Fruit fly (Drosophila melanogaster) whole organism, embryonic: Measurements from ENCODE around the gene CG11267.

ENCODE experiments used
- Adf1 ChIP-seq: fragments of 200-800 bp; sonication (Bioruptor generic); IDR thresholded peaks from 2 replicates; pipeline ENCODE4 v1.3.6; 2022; ENCODE audit warnings: missing biosample characterization, missing genetic modification characterization
- Blimp-1 ChIP-seq: fragments of 200-800 bp; sonication (Bioruptor generic); optimal IDR thresholded peaks from 3 replicates; lab custom pipeline; 2018; ENCODE audit warnings: missing biosample characterization, missing genetic modification characterization, mild to moderate bottlenecking, moderate library complexity, missing genetic modification reagents
- CG10654 ChIP-seq: fragments of 200-800 bp; sonication (Bioruptor generic); optimal IDR thresholded peaks from 2 replicates; lab custom pipeline; 2016; ENCODE audit warnings: missing biosample characterization, missing genetic modification characterization
- CG10959 ChIP-seq: fragments of 200-800 bp; sonication (Bioruptor generic); IDR thresholded peaks from 2 replicates; pipeline ENCODE4 v1.3.6; 2022; ENCODE audit warnings: missing biosample characterization, missing genetic modification characterization
- CG14860 ChIP-seq: fragments of 200-800 bp; sonication (Bioruptor generic); IDR thresholded peaks from 3 replicates; pipeline ENCODE4 v1.3.6; 2022; ENCODE audit warnings: missing biosample characterization, missing genetic modification characterization; ENCODE audit not compliant: partially characterized antibody
- CG15479 ChIP-seq: fragments of 200-800 bp; sonication (Bioruptor generic); optimal IDR thresholded peaks from 3 replicates; lab custom pipeline; 2019; ENCODE audit warnings: missing biosample characterization, mild to moderate bottlenecking, missing genetic modification characterization, moderate library complexity
- CG17328 ChIP-seq: fragments of 200-800 bp; sonication (Bioruptor generic); IDR thresholded peaks from 2 replicates; pipeline ENCODE4 v1.3.6; 2022; ENCODE audit warnings: missing biosample characterization, missing genetic modification characterization
- CG1792 ChIP-seq: fragments of 200-800 bp; sonication (Bioruptor generic); optimal IDR thresholded peaks from 2 replicates; lab custom pipeline; 2016; ENCODE audit warnings: missing biosample characterization, missing genetic modification characterization
- CG2120 ChIP-seq: fragments of 200-800 bp; sonication (Bioruptor generic); optimal IDR thresholded peaks from 3 replicates; lab custom pipeline; 2016; ENCODE audit warnings: missing biosample characterization, missing genetic modification characterization
- CG2202 ChIP-seq: fragments of 200-800 bp; sonication (Bioruptor generic); optimal IDR thresholded peaks from 2 replicates; lab custom pipeline; 2018; ENCODE audit warnings: missing biosample characterization, mild to moderate bottlenecking, missing genetic modification characterization
- CG4282 ChIP-seq: fragments of 200-800 bp; sonication (Bioruptor generic); optimal IDR thresholded peaks from 2 replicates; lab custom pipeline; 2016; ENCODE audit warnings: missing biosample characterization, missing genetic modification characterization
- CG4707 ChIP-seq: fragments of 200-800 bp; sonication (Bioruptor generic); optimal IDR thresholded peaks from 2 replicates; lab custom pipeline; 2018; ENCODE audit warnings: missing biosample characterization, mild to moderate bottlenecking, missing genetic modification characterization, moderate library complexity
- CG5180 ChIP-seq: fragments of 200-800 bp; sonication (Bioruptor generic); optimal IDR thresholded peaks from 3 replicates; lab custom pipeline; 2017; ENCODE audit warnings: missing biosample characterization, missing genetic modification characterization, mild to moderate bottlenecking, moderate library complexity, missing genetic modification reagents
- CG5245 ChIP-seq: fragments of 200-800 bp; sonication (Bioruptor generic); optimal IDR thresholded peaks from 3 replicates; lab custom pipeline; 2016; ENCODE audit warnings: missing biosample characterization, missing genetic modification characterization
- CG6689 ChIP-seq: fragments of 200-800 bp; sonication (Bioruptor generic); IDR thresholded peaks from 2 replicates; pipeline ENCODE4 v1.3.6; 2022; ENCODE audit warnings: missing biosample characterization, missing genetic modification characterization
- CG8924 ChIP-seq: fragments of 200-800 bp; optimal IDR thresholded peaks from 3 replicates; lab custom pipeline; 2019; ENCODE audit warnings: missing biosample characterization, mild to moderate bottlenecking, missing genetic modification characterization, moderate library complexity
- CG9727 ChIP-seq: fragments of 200-800 bp; sonication (Bioruptor generic); optimal IDR thresholded peaks from 3 replicates; lab custom pipeline; 2017; ENCODE audit warnings: missing biosample characterization, mild to moderate bottlenecking, missing genetic modification characterization
- CoRest ChIP-seq: fragments of 200-800 bp; sonication (Bioruptor generic); optimal IDR thresholded peaks from 3 replicates; lab custom pipeline; 2018; ENCODE audit warnings: missing biosample characterization, mild to moderate bottlenecking, missing genetic modification characterization, moderate library complexity
- Dip3 ChIP-seq: fragments of 200-800 bp; sonication (Bioruptor generic); optimal IDR thresholded peaks from 3 replicates; lab custom pipeline; 2016; ENCODE audit warnings: missing biosample characterization, missing genetic modification characterization
- Drgx ChIP-seq: fragments of 200-800 bp; sonication (Bioruptor generic); IDR thresholded peaks from 2 replicates; pipeline ENCODE4 v1.3.6; 2022; ENCODE audit warnings: missing biosample characterization, missing genetic modification characterization
- HLH54F ChIP-seq: fragments of 200-800 bp; sonication (Bioruptor generic); optimal IDR thresholded peaks from 3 replicates; lab custom pipeline; 2016; ENCODE audit warnings: missing biosample characterization, missing genetic modification characterization
- Hmx ChIP-seq: fragments of 200-800 bp; sonication (Bioruptor generic); optimal IDR thresholded peaks from 2 replicates; lab custom pipeline; 2016; ENCODE audit warnings: missing biosample characterization, missing genetic modification characterization
- Kr ChIP-seq: fragments of 200-800 bp; sonication (Bioruptor generic); optimal IDR thresholded peaks from 2 replicates; lab custom pipeline; 2017; ENCODE audit warnings: missing biosample characterization, mild to moderate bottlenecking, missing genetic modification characterization
- Nf-YB ChIP-seq: fragments of 200-800 bp; sonication (Bioruptor generic); optimal IDR thresholded peaks from 3 replicates; lab custom pipeline; 2019; ENCODE audit warnings: missing biosample characterization, mild to moderate bottlenecking, missing genetic modification characterization, moderate library complexity
- Oaz ChIP-seq: fragments of 200-800 bp; sonication (Bioruptor generic); IDR thresholded peaks from 2 replicates; pipeline ENCODE4 v1.3.6; 2022; ENCODE audit warnings: missing biosample characterization, missing genetic modification characterization
- Pdp1 ChIP-seq, 2 experiments: fragments of 200-800 bp; sonication (Bioruptor generic); optimal IDR thresholded peaks; 3 replicates each; lab custom pipeline; 2016; ENCODE audit warnings: missing biosample characterization in 2 of 2, missing genetic modification characterization in 2 of 2, mild to moderate bottlenecking in 1 of 2, moderate library complexity in 1 of 2
- Rfx ChIP-seq: fragments of 200-800 bp; sonication (Bioruptor generic); IDR thresholded peaks from 2 replicates; pipeline ENCODE4 v1.3.6; 2022; ENCODE audit warnings: missing biosample characterization, missing genetic modification characterization
- Scr ChIP-seq: fragments of 200-800 bp; sonication (Bioruptor generic); IDR thresholded peaks from 2 replicates; pipeline ENCODE4 v1.3.6; 2022; ENCODE audit warnings: missing biosample characterization, missing genetic modification characterization; ENCODE audit not compliant: partially characterized antibody
- Tbp ChIP-seq: fragments of >200 bp; optimal IDR thresholded peaks from 2 replicates; lab custom pipeline; 2018; ENCODE audit warnings: missing biosample characterization, missing genetic modification characterization
- amos ChIP-seq: fragments of 200-800 bp; sonication (Bioruptor generic); IDR thresholded peaks from 2 replicates; pipeline ENCODE4 v1.3.6; 2022; ENCODE audit warnings: missing biosample characterization, missing genetic modification characterization; ENCODE audit not compliant: partially characterized antibody
- ato ChIP-seq: fragments of 200-800 bp; sonication (Bioruptor generic); IDR thresholded peaks from 2 replicates; pipeline ENCODE4 v1.3.6; 2022; ENCODE audit warnings: missing biosample characterization, missing genetic modification characterization; ENCODE audit not compliant: partially characterized antibody
- br ChIP-seq: fragments of >200 bp; optimal IDR thresholded peaks from 2 replicates; lab custom pipeline; 2017
- chif ChIP-seq, 2 experiments: fragments of 200-800 bp; sonication (Bioruptor generic); optimal IDR thresholded peaks; 3 replicates each; lab custom pipeline; 2016; ENCODE audit warnings: missing biosample characterization in 2 of 2, missing genetic modification characterization in 2 of 2
- crp ChIP-seq, 2 experiments: fragments of 200-800 bp; sonication (Bioruptor generic); optimal IDR thresholded peaks; 2 replicates in 1 of 2; 3 replicates in 1 of 2; lab custom pipeline; 2017; ENCODE audit warnings: missing biosample characterization in 2 of 2, missing genetic modification characterization in 2 of 2, mild to moderate bottlenecking in 1 of 2, moderate library complexity in 1 of 2
- hb ChIP-seq: fragments of 200-800 bp; sonication (Bioruptor generic); IDR thresholded peaks from 3 replicates; pipeline ENCODE4 v1.3.6; 2022; ENCODE audit warnings: missing biosample characterization, missing genetic modification characterization; ENCODE audit not compliant: partially characterized antibody
- lbe ChIP-seq: fragments of 200-800 bp; sonication (Bioruptor generic); optimal IDR thresholded peaks from 2 replicates; lab custom pipeline; 2016; ENCODE audit warnings: missing biosample characterization, mild to moderate bottlenecking, missing genetic modification characterization
- mld ChIP-seq: fragments of 200-800 bp; sonication (Bioruptor generic); IDR thresholded peaks from 3 replicates; pipeline ENCODE4 v1.3.6; 2022; ENCODE audit warnings: missing biosample characterization, missing genetic modification characterization; ENCODE audit not compliant: partially characterized antibody
- nerfin-2 ChIP-seq: fragments of 200-800 bp; sonication (Bioruptor generic); IDR thresholded peaks from 2 replicates; pipeline ENCODE4 v1.3.6; 2022; ENCODE audit warnings: missing biosample characterization, missing genetic modification characterization; ENCODE audit not compliant: partially characterized antibody
- oc ChIP-seq: fragments of 200-800 bp; sonication (Bioruptor generic); optimal IDR thresholded peaks from 2 replicates; lab custom pipeline; 2018; ENCODE audit warnings: missing biosample characterization, mild to moderate bottlenecking, missing genetic modification characterization, moderate library complexity
- psq ChIP-seq: fragments of 200-800 bp; sonication (Bioruptor generic); optimal IDR thresholded peaks from 2 replicates; lab custom pipeline; 2017; ENCODE audit warnings: missing biosample characterization, missing genetic modification characterization
- pzg ChIP-seq: fragments of 200-800 bp; sonication (Bioruptor generic); optimal IDR thresholded peaks from 3 replicates; lab custom pipeline; 2018; ENCODE audit warnings: missing biosample characterization, mild to moderate bottlenecking, missing genetic modification characterization, moderate library complexity
- ro ChIP-seq: fragments of 200-800 bp; sonication (Bioruptor generic); IDR thresholded peaks from 2 replicates; pipeline ENCODE4 v1.3.6; 2022; ENCODE audit warnings: missing biosample characterization, missing genetic modification characterization
- salm ChIP-seq: fragments of 200-800 bp; sonication (Bioruptor generic); optimal IDR thresholded peaks from 2 replicates; lab custom pipeline; 2018; ENCODE audit warnings: missing biosample characterization, mild to moderate bottlenecking, missing genetic modification characterization
- sisA ChIP-seq: fragments of 200-800 bp; sonication (Bioruptor generic); IDR thresholded peaks from 2 replicates; pipeline ENCODE4 v1.3.6; 2022; ENCODE audit warnings: missing biosample characterization, missing genetic modification characterization
- slbo ChIP-seq: fragments of 200-800 bp; sonication (Bioruptor generic); IDR thresholded peaks from 2 replicates; pipeline ENCODE4 v1.3.6; 2022; ENCODE audit warnings: missing biosample characterization, missing genetic modification characterization
- sug ChIP-seq: fragments of 200-800 bp; optimal IDR thresholded peaks from 2 replicates; lab custom pipeline; 2019; ENCODE audit warnings: missing biosample characterization, mild to moderate bottlenecking, missing genetic modification characterization, moderate library complexity
- trh ChIP-seq: fragments of 200-800 bp; sonication (Bioruptor generic); optimal IDR thresholded peaks from 2 replicates; lab custom pipeline; 2016; ENCODE audit warnings: missing biosample characterization, missing genetic modification characterization
- ttk ChIP-seq: fragments of 200-800 bp; sonication (Bioruptor generic); IDR thresholded peaks from 2 replicates; pipeline ENCODE4 v2.1.2; 2022; ENCODE audit warnings: missing biosample characterization, missing genetic modification characterization
- tup ChIP-seq: fragments of 200-800 bp; sonication (Bioruptor generic); optimal IDR thresholded peaks from 2 replicates; lab custom pipeline; 2016; ENCODE audit warnings: missing biosample characterization, mild to moderate bottlenecking, missing genetic modification characterization, moderate library complexity
- vvl ChIP-seq: fragments of 200-800 bp; sonication (Bioruptor generic); IDR thresholded peaks from 2 replicates; pipeline ENCODE4 v1.3.6; 2022; ENCODE audit warnings: missing biosample characterization, missing genetic modification characterization

Gene CG11267

dm6 chr3L:13044335-13044814, 28.5 kb downstream of the CG11267 start, which contains the start of gene Syx13 (continued):
- TF ChIP-seq crp (GFP tag; optimal IDR thresholded peaks at IDR 0.05; lab: Kevin White, UChicago) (peak in 1 of 2 experiments; percentile 77), Adf1 (GFP tag; lab: Robert Waterston, UW) (peak; percentile 78), CoRest (tag; lab: Kevin White, UChicago) (peak; percentile 32), CG6689 (GFP tag; lab: Robert Waterston, UW) (no peak), pzg (peak; percentile 87), ato (GFP tag; lab: Robert Waterston, UW) (peak; percentile 69), Pdp1 (GFP tag; optimal IDR thresholded peaks at IDR 0.05; lab: Kevin White, UChicago) (peak in 1 of 2 experiments; percentile 8), tup (GFP tag; lab: Kevin White, UChicago) (no peak), vvl (peak; percentile 46), Tbp (GFP tag; lab: Kevin White, UChicago) (no peak), mld (GFP tag; lab: Robert Waterston, UW) (peak; percentile 63; the same call in 2 of the 3 replicates), trh (GFP tag; lab: Kevin White, UChicago) (no peak), CG1792 (GFP tag; lab: Kevin White, UChicago) (no peak), br (lab: Kevin White, UChicago) (no peak), Scr (GFP tag; lab: Robert Waterston, UW) (peak; percentile 77), salm (tag; lab: Kevin White, UChicago) (peak; percentile 3), ro (GFP tag; lab: Robert Waterston, UW) (no peak), CG14860 (GFP tag; lab: Robert Waterston, UW) (peak; percentile 75), HLH54F (no peak), hb (GFP tag; lab: Robert Waterston, UW) (peak; percentile 64; the same call in 2 of the 3 replicates), nerfin-2 (GFP tag; lab: Robert Waterston, UW) (peak; percentile 58), amos (GFP tag; lab: Robert Waterston, UW) (peak; percentile 79), sisA (GFP tag; lab: Robert Waterston, UW) (no peak), CG10654 (GFP tag; lab: Kevin White, UChicago) (no peak), chif (GFP tag; optimal IDR thresholded peaks at IDR 0.05; lab: Kevin White, UChicago) (no peak), Oaz (no peak), CG8924 (tag; lab: Kevin White, UChicago) (peak; percentile 21), oc (tag; lab: Kevin White, UChicago) (peak; percentile 26), Blimp-1 (GFP tag; lab: Kevin White, UChicago) (no peak), Rfx (GFP tag; lab: Robert Waterston, UW) (0 out of 2 replicates have a peak, but pooled peaks have one; percentile 50), CG5245 (GFP tag; lab: Kevin White, UChicago) (no peak), Drgx (GFP tag; lab: Robert Waterston, UW) (no peak), Kr (GFP tag; lab: Kevin White, UChicago) (no peak), Nf-YB (GFP tag; lab: Kevin White, UChicago) (no peak), CG4707 (no peak), CG5180 (GFP tag; lab: Kevin White, UChicago) (peak; percentile 39), slbo (GFP tag; lab: Robert Waterston, UW) (0 out of 2 replicates have a peak, but pooled peaks have one; percentile 23), CG15479 (GFP tag; lab: Kevin White, UChicago) (peak; percentile 31), CG9727 (GFP tag; lab: Kevin White, UChicago) (peak; percentile 36), CG2120 (GFP tag; lab: Kevin White, UChicago) (peak; percentile 22), ttk (peak; percentile 52), CG10959 (GFP tag; lab: Robert Waterston, UW) (peak; percentile 85), CG17328 (GFP tag; lab: Robert Waterston, UW) (no peak), lbe (no peak), Hmx (no peak), psq (GFP tag; lab: Kevin White, UChicago) (no peak), CG2202 (tag; lab: Kevin White, UChicago) (no peak), sug (tag; lab: Kevin White, UChicago) (peak; percentile 97), Dip3 (GFP tag; lab: Kevin White, UChicago) (no peak), CG4282 (GFP tag; lab: Kevin White, UChicago) (no peak)
